Fruit fly (Drosophila melanogaster) whole organism, embryonic: ENCODE data around the gene CG9518.

Source experiments
- CG10274 ChIP-seq: fragments of 200-800 bp; sonication (Bioruptor generic); optimal IDR thresholded peaks from 3 replicates; lab custom pipeline; 2017; ENCODE audit warnings: missing biosample characterization, mild to moderate bottlenecking, missing genetic modification characterization
- CG11398 ChIP-seq: fragments of 200-800 bp; sonication (Bioruptor generic); optimal IDR thresholded peaks from 2 replicates; lab custom pipeline; 2016; ENCODE audit warnings: missing biosample characterization, missing genetic modification characterization
- CG13287 ChIP-seq: fragments of 200-800 bp; sonication (Bioruptor generic); IDR thresholded peaks from 2 replicates; pipeline ENCODE4 v1.3.6; 2022; ENCODE audit warnings: missing biosample characterization, missing genetic modification characterization; ENCODE audit not compliant: partially characterized antibody
- CG15479 ChIP-seq: fragments of 200-800 bp; sonication (Bioruptor generic); optimal IDR thresholded peaks from 3 replicates; lab custom pipeline; 2019; ENCODE audit warnings: missing biosample characterization, mild to moderate bottlenecking, missing genetic modification characterization, moderate library complexity
- CG15696 ChIP-seq: fragments of 200-800 bp; sonication (Bioruptor generic); optimal IDR thresholded peaks from 2 replicates; lab custom pipeline; 2019; ENCODE audit warnings: missing biosample characterization, mild to moderate bottlenecking, missing genetic modification characterization, moderate library complexity
- CG1602 ChIP-seq: fragments of 200-800 bp; sonication (Bioruptor generic); optimal IDR thresholded peaks from 3 replicates; lab custom pipeline; 2016; ENCODE audit warnings: missing biosample characterization, missing genetic modification characterization
- CG17612 ChIP-seq: fragments of 200-800 bp; sonication (Bioruptor generic); IDR thresholded peaks from 2 replicates; pipeline ENCODE4 v1.3.6; 2022; ENCODE audit warnings: missing biosample characterization, missing genetic modification characterization
- CG17912 ChIP-seq: fragments of 200-800 bp; sonication (Bioruptor generic); optimal IDR thresholded peaks from 2 replicates; lab custom pipeline; 2018; ENCODE audit warnings: missing biosample characterization, mild to moderate bottlenecking, missing genetic modification characterization
- CG18619 ChIP-seq: fragments of 200-800 bp; sonication (Bioruptor generic); optimal IDR thresholded peaks from 3 replicates; lab custom pipeline; 2017; ENCODE audit warnings: missing biosample characterization, mild to moderate bottlenecking, missing genetic modification characterization
- CG2199 ChIP-seq: fragments of 200-800 bp; sonication (Bioruptor generic); IDR thresholded peaks from 3 replicates; pipeline ENCODE4 v1.3.6; 2022; ENCODE audit warnings: missing biosample characterization, missing genetic modification characterization
- CG30431 ChIP-seq: fragments of 200-800 bp; sonication (Bioruptor generic); optimal IDR thresholded peaks from 2 replicates; lab custom pipeline; 2017; ENCODE audit warnings: missing biosample characterization, missing genetic modification characterization
- CG34376 ChIP-seq: fragments of 200-800 bp; sonication (Bioruptor generic); optimal IDR thresholded peaks from 2 replicates; lab custom pipeline; 2018; ENCODE audit warnings: missing biosample characterization, mild to moderate bottlenecking, missing genetic modification characterization
- CG43689 ChIP-seq: fragments of 200-800 bp; sonication (Bioruptor generic); IDR thresholded peaks from 2 replicates; pipeline ENCODE4 v1.3.6; 2022; ENCODE audit warnings: missing biosample characterization, missing genetic modification characterization
- CG4404 ChIP-seq: fragments of 200-800 bp; sonication (Bioruptor generic); IDR thresholded peaks from 2 replicates; pipeline ENCODE4 v1.3.6; 2022; ENCODE audit warnings: missing biosample characterization, missing genetic modification characterization
- CG4730 ChIP-seq: fragments of 200-800 bp; sonication (Bioruptor generic); IDR thresholded peaks from 2 replicates; pipeline ENCODE4 v1.3.6; 2022; ENCODE audit warnings: missing biosample characterization, missing genetic modification characterization
- CG5180 ChIP-seq: fragments of 200-800 bp; sonication (Bioruptor generic); optimal IDR thresholded peaks from 3 replicates; lab custom pipeline; 2017; ENCODE audit warnings: missing biosample characterization, missing genetic modification characterization, mild to moderate bottlenecking, moderate library complexity, missing genetic modification reagents
- CG5953 ChIP-seq: fragments of 200-800 bp; sonication (Bioruptor generic); IDR thresholded peaks from 2 replicates; pipeline ENCODE4 v1.3.6; 2022; ENCODE audit warnings: missing biosample characterization, missing genetic modification characterization
- CG6254 ChIP-seq: fragments of 200-800 bp; sonication (Bioruptor generic); optimal IDR thresholded peaks from 3 replicates; lab custom pipeline; 2017; ENCODE audit warnings: mild to moderate bottlenecking, missing biosample characterization, missing genetic modification reagents, missing genetic modification characterization
- CG6765 ChIP-seq: fragments of 200-800 bp; sonication (Bioruptor generic); optimal IDR thresholded peaks from 3 replicates; lab custom pipeline; 2017; ENCODE audit warnings: missing biosample characterization, mild to moderate bottlenecking, missing genetic modification characterization
- CG7786 ChIP-seq: fragments of 200-800 bp; sonication (Bioruptor generic); optimal IDR thresholded peaks from 2 replicates; lab custom pipeline; 2016; ENCODE audit warnings: missing biosample characterization, missing genetic modification characterization
- CG7963 ChIP-seq: fragments of 200-800 bp; sonication (Bioruptor generic); IDR thresholded peaks from 3 replicates; pipeline ENCODE4 v1.3.6; 2022; ENCODE audit warnings: missing biosample characterization, missing genetic modification characterization; ENCODE audit not compliant: partially characterized antibody
- CG8359 ChIP-seq: fragments of 200-800 bp; sonication (Bioruptor generic); optimal IDR thresholded peaks from 2 replicates; lab custom pipeline; 2017; ENCODE audit warnings: missing biosample characterization, mild to moderate bottlenecking, missing genetic modification characterization, borderline replicate concordance
- CG8944 ChIP-seq: fragments of 200-800 bp; sonication (Bioruptor generic); optimal IDR thresholded peaks from 3 replicates; lab custom pipeline; 2016; ENCODE audit warnings: missing biosample characterization, missing genetic modification characterization
- CG9932 ChIP-seq: fragments of 200-800 bp; sonication (Bioruptor generic); IDR thresholded peaks from 2 replicates; pipeline ENCODE4 v1.3.6; 2022; ENCODE audit warnings: missing biosample characterization, missing genetic modification characterization
- CTCF ChIP-seq: fragments of 200-800 bp; sonication (Bioruptor generic); optimal IDR thresholded peaks from 2 replicates; lab custom pipeline; 2017; ENCODE audit warnings: missing biosample characterization, mild to moderate bottlenecking, missing genetic modification characterization, moderate library complexity
- D ChIP-seq, 2 experiments: fragments of 200-800 bp in 1 of 2; fragments of >200 bp in 1 of 2; sonication (Bioruptor generic) in 1 of 2; optimal IDR thresholded peaks; 2 replicates in 1 of 2; 3 replicates in 1 of 2; lab custom pipeline; 2017; ENCODE audit warnings: mild to moderate bottlenecking in 1 of 2, missing biosample characterization in 1 of 2, missing genetic modification characterization in 1 of 2, missing genetic modification reagents in 1 of 2
- Drgx ChIP-seq: fragments of 200-800 bp; sonication (Bioruptor generic); IDR thresholded peaks from 2 replicates; pipeline ENCODE4 v1.3.6; 2022; ENCODE audit warnings: missing biosample characterization, missing genetic modification characterization
- GATAe ChIP-seq: fragments of 200-800 bp; sonication (Bioruptor generic); conservative IDR thresholded peaks from 2 replicates; pipeline ENCODE4 v1.3.6; 2022; ENCODE audit warnings: missing biosample characterization, missing genetic modification characterization
- Hey ChIP-seq: fragments of 200-800 bp; sonication (Bioruptor generic); optimal IDR thresholded peaks from 3 replicates; lab custom pipeline; 2018; ENCODE audit warnings: missing biosample characterization, mild to moderate bottlenecking, missing genetic modification characterization
- Lim3 ChIP-seq: fragments of 200-800 bp; sonication (Bioruptor generic); IDR thresholded peaks from 2 replicates; pipeline ENCODE4 v1.3.6; 2022; ENCODE audit warnings: missing biosample characterization, missing genetic modification characterization
- Med ChIP-seq: fragments of 200-800 bp; sonication (Bioruptor generic); peaks from one replicate; lab custom pipeline; 2016; ENCODE audit warnings: missing biosample characterization, missing genetic modification characterization, mild to moderate bottlenecking, inconsistent platforms, moderate library complexity
- NK7.1 ChIP-seq: fragments of 200-800 bp; sonication (Bioruptor generic); optimal IDR thresholded peaks from 3 replicates; lab custom pipeline; 2016; ENCODE audit warnings: missing biosample characterization, missing genetic modification characterization
- Opbp ChIP-seq: fragments of 200-800 bp; sonication (Bioruptor generic); IDR thresholded peaks from 3 replicates; pipeline ENCODE4 v1.3.6; 2022; ENCODE audit warnings: missing biosample characterization, missing genetic modification characterization; ENCODE audit not compliant: partially characterized antibody
- bcd ChIP-seq: fragments of 200-800 bp; sonication (Bioruptor generic); optimal IDR thresholded peaks from 2 replicates; lab custom pipeline; 2017; ENCODE audit warnings: missing biosample characterization, mild to moderate bottlenecking, missing genetic modification characterization
- cato ChIP-seq: fragments of 200-800 bp; sonication (Bioruptor generic); optimal IDR thresholded peaks from 2 replicates; lab custom pipeline; 2016; ENCODE audit warnings: missing biosample characterization, missing genetic modification characterization, borderline replicate concordance
- chn ChIP-seq: fragments of 200-800 bp; sonication (Bioruptor generic); optimal IDR thresholded peaks from 2 replicates; lab custom pipeline; 2016; ENCODE audit warnings: missing biosample characterization, missing genetic modification characterization
- crol ChIP-seq: fragments of 200-800 bp; sonication (Bioruptor generic); IDR thresholded peaks from 2 replicates; pipeline ENCODE4 v1.3.6; 2022; ENCODE audit warnings: missing biosample characterization, missing genetic modification characterization
- gsb-n ChIP-seq: fragments of 200-800 bp; sonication (Bioruptor generic); optimal IDR thresholded peaks from 3 replicates; lab custom pipeline; 2018; ENCODE audit warnings: missing biosample characterization, mild to moderate bottlenecking, missing genetic modification characterization
- hbn ChIP-seq: fragments of 200-800 bp; sonication (Bioruptor generic); IDR thresholded peaks from 2 replicates; pipeline ENCODE4 v1.3.6; 2022; ENCODE audit warnings: missing biosample characterization, missing genetic modification characterization; ENCODE audit not compliant: partially characterized antibody
- inv ChIP-seq: fragments of 200-800 bp; sonication (Bioruptor generic); IDR thresholded peaks from 2 replicates; pipeline ENCODE4 v1.3.6; 2022; ENCODE audit warnings: missing biosample characterization, missing genetic modification characterization; ENCODE audit not compliant: partially characterized antibody
- jigr1 ChIP-seq: fragments of 200-800 bp; sonication (Bioruptor generic); IDR thresholded peaks from 3 replicates; pipeline ENCODE4 v1.3.6; 2022; ENCODE audit warnings: missing biosample characterization, missing genetic modification characterization
- klu ChIP-seq: fragments of 200-800 bp; sonication (Bioruptor generic); IDR thresholded peaks from 2 replicates; pipeline ENCODE4 v1.3.6; 2022; ENCODE audit warnings: missing biosample characterization, missing genetic modification characterization
- luna ChIP-seq: fragments of 200-800 bp; sonication (Bioruptor generic); optimal IDR thresholded peaks from 2 replicates; lab custom pipeline; 2016; ENCODE audit warnings: missing biosample characterization, missing genetic modification characterization
- nmo ChIP-seq: fragments of 200-800 bp; sonication (Bioruptor generic); optimal IDR thresholded peaks from 2 replicates; lab custom pipeline; 2018; ENCODE audit warnings: missing biosample characterization, mild to moderate bottlenecking, missing genetic modification characterization, moderate library complexity
- otp ChIP-seq: fragments of 200-800 bp; sonication (Bioruptor generic); IDR thresholded peaks from 3 replicates; pipeline ENCODE4, ENCODE4 v1.3.6; 2022; ENCODE audit warnings: missing biosample characterization, missing genetic modification characterization
- pfk ChIP-seq: fragments of 200-800 bp; sonication (Bioruptor generic); optimal IDR thresholded peaks from 2 replicates; lab custom pipeline; 2018; ENCODE audit warnings: missing biosample characterization, mild to moderate bottlenecking, missing genetic modification characterization, moderate library complexity
- row ChIP-seq: fragments of 200-800 bp; sonication (Bioruptor generic); IDR thresholded peaks from 3 replicates; pipeline ENCODE4 v1.3.6; 2022; ENCODE audit warnings: missing biosample characterization, missing genetic modification characterization
- sob ChIP-seq: fragments of 200-800 bp; sonication (Bioruptor generic); IDR thresholded peaks from 2 replicates; pipeline ENCODE4 v1.3.6; 2022; ENCODE audit warnings: missing biosample characterization, missing genetic modification characterization
- vvl ChIP-seq: fragments of 200-800 bp; sonication (Bioruptor generic); IDR thresholded peaks from 2 replicates; pipeline ENCODE4 v1.3.6; 2022; ENCODE audit warnings: missing biosample characterization, missing genetic modification characterization
- zen2 ChIP-seq: fragments of 200-800 bp; sonication (Bioruptor generic); IDR thresholded peaks from 3 replicates; pipeline ENCODE4 v1.3.6; 2022; ENCODE audit warnings: missing biosample characterization, missing genetic modification characterization; ENCODE audit not compliant: partially characterized antibody

Gene CG9518

dm6 chrX:14882536-14883118 is 11.6 kb upstream of the CG9518 start, which contains the start of the genes CG45064 and CG45065 (continued):
- TF ChIP-seq zen2 (no peak), CG5180 (GFP tag; lab: Kevin White, UChicago) (peak; percentile 78), cato (GFP tag; lab: Kevin White, UChicago) (peak; percentile 76), CG4404 (peak; percentile 24; the same call in 1 of the 2 replicates), GATAe (GFP tag; lab: Robert Waterston, UW) (no peak), vvl (GFP tag; lab: Robert Waterston, UW) (peak; percentile 94), Opbp (no peak), CG7963 (GFP tag; lab: Robert Waterston, UW) (no peak), inv (no peak), hbn (no peak), klu (GFP tag; lab: Robert Waterston, UW) (no peak; the same call in 1 of the 2 replicates), Med (GFP tag; lab: Kevin White, UChicago) (peak; percentile 97), CG17612 (GFP tag; lab: Robert Waterston, UW) (no peak), CG18619 (peak; percentile 74), CG5953 (GFP tag; lab: Robert Waterston, UW) (peak; percentile 91), bcd (GFP tag; lab: Kevin White, UChicago) (peak; percentile 81), Hey (tag; lab: Kevin White, UChicago) (no peak), sob (GFP tag; lab: Robert Waterston, UW) (peak; percentile 75), CG15479 (GFP tag; lab: Kevin White, UChicago) (no peak), luna (GFP tag; lab: Kevin White, UChicago) (no peak), nmo (GFP tag; lab: Kevin White, UChicago) (peak; percentile 90), Lim3 (GFP tag; lab: Robert Waterston, UW) (peak; percentile 68), CG10274 (GFP tag; lab: Kevin White, UChicago) (peak; percentile 50), gsb-n (tag; lab: Kevin White, UChicago) (peak; percentile 83), CG1602 (peak; percentile 71), pfk (no peak), CG43689 (GFP tag; lab: Robert Waterston, UW) (no peak), CG34376 (GFP tag; lab: Kevin White, UChicago) (no peak), CG30431 (GFP tag; lab: Kevin White, UChicago) (peak; percentile 51), row (peak; percentile 81), jigr1 (GFP tag; lab: Robert Waterston, UW) (peak; percentile 74; the same call in 2 of the 3 replicates), Drgx (GFP tag; lab: Robert Waterston, UW) (peak; percentile 88), CG7786 (GFP tag; lab: Kevin White, UChicago) (peak; percentile 67), CG15696 (no peak), otp (peak; percentile 81; the same call in 2 of the 3 replicates), CG6765 (peak; percentile 23), CG2199 (GFP tag; lab: Robert Waterston, UW) (peak; percentile 92; the same call in 2 of the 3 replicates), CG4730 (GFP tag; lab: Robert Waterston, UW) (peak; percentile 73), crol (no peak), CG8944 (GFP tag; lab: Kevin White, UChicago) (peak; percentile 73), CG6254 (GFP tag; lab: Kevin White, UChicago) (peak; percentile 80), D (optimal IDR thresholded peaks at IDR 0.05; lab: Kevin White, UChicago) (no peak), D (GFP tag; optimal IDR thresholded peaks at IDR 0.05; lab: Kevin White, UChicago) (peak; percentile 83), CTCF (GFP tag; lab: Kevin White, UChicago) (peak; percentile 50), CG9932 (GFP tag; lab: Robert Waterston, UW) (peak; percentile 70), CG17912 (GFP tag; lab: Kevin White, UChicago) (no peak), CG8359 (GFP tag; lab: Kevin White, UChicago) (peak; percentile 45), chn (GFP tag; lab: Kevin White, UChicago) (peak; percentile 72), CG11398 (GFP tag; lab: Kevin White, UChicago) (peak; percentile 75), NK7.1 (GFP tag; lab: Kevin White, UChicago) (peak; percentile 69), CG13287 (GFP tag; lab: Robert Waterston, UW) (no peak)
